Worm (Caenorhabditis elegans) whole organism, mixed stage, embryonic: ENCODE measurements around the gene unc-45.

Experiments
- ces-1 ChIP-seq: fragments of 150-350 bp; optimal IDR thresholded peaks from 2 replicates; lab custom pipeline; 2014; ENCODE audit warnings: missing biosample characterization, missing genetic modification reagents, missing genetic modification characterization
- elt-3 ChIP-seq: fragments of 150-350 bp; optimal IDR thresholded peaks from 2 replicates; lab custom pipeline; 2014; ENCODE audit warnings: missing biosample characterization, missing genetic modification characterization
- lin-32 ChIP-seq: fragments of 200-800 bp; sonication (Bioruptor generic); optimal IDR thresholded peaks from 2 replicates; lab custom pipeline; 2018; ENCODE audit warnings: mild to moderate bottlenecking, missing genetic modification characterization, missing compliant biosample characterization
- mep-1 ChIP-seq: fragments of 150-350 bp; optimal IDR thresholded peaks from 2 replicates; lab custom pipeline; 2017; ENCODE audit warnings: missing biosample characterization, missing genetic modification reagents, missing genetic modification characterization, inconsistent platforms
- nhr-12 ChIP-seq: fragments of 150-350 bp; optimal IDR thresholded peaks from 2 replicates; lab custom pipeline; 2014; ENCODE audit warnings: missing biosample characterization, missing genetic modification characterization
- pha-4 ChIP-seq: fragments of 150-350 bp; optimal IDR thresholded peaks from 2 replicates; lab custom pipeline; 2018; ENCODE audit warnings: missing biosample characterization, missing genetic modification reagents, missing genetic modification characterization
- sptf-1 ChIP-seq: sonication (generic microtip); optimal IDR thresholded peaks from 2 replicates; lab custom pipeline; 2017; ENCODE audit warnings: mild to moderate bottlenecking, missing genetic modification characterization, moderate library complexity, missing compliant biosample characterization
- ztf-11 ChIP-seq: fragments of 150-350 bp; optimal IDR thresholded peaks from 2 replicates; lab custom pipeline; 2014; ENCODE audit warnings: missing biosample characterization, missing genetic modification characterization

DNA sequence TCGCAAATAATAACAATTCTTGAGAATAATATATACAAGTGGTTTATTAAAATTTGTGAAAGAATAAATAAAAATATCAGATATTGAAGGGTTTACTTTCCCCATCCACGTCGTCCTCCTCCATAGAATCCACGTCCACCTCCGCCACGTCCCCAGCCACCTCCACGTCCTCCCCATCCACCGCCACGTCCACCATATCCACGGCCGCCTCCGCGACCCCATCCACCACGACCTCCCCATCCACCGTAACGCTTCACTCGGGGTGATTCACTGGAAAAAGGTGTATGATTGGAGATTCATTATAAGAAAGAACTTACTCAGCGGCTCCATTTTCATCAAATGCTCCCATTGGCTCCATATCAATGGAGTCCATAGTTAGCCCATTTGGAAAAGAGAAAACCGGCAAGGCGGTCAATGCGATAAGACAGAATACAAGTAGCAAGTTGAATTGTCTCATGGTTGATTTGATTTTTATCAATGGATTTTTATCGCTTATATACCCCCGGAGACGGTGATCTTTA is 5.2 kb upstream of the unc-45 start, which contains the start of gene nlp-32:
- TF ChIP-seq ces-1: no peak
- TF ChIP-seq pha-4: no peak
- TF ChIP-seq mep-1: no peak
- TF ChIP-seq nhr-12 (tag; lab: Kevin White, UChicago): no peak
- TF ChIP-seq ztf-11 (tag; lab: Kevin White, UChicago): no peak
- TF ChIP-seq lin-32 (GFP tag; lab: Kevin White, UChicago): no peak
- TF ChIP-seq sptf-1 (tag; lab: Kevin White, UChicago): no peak
- TF ChIP-seq elt-3 (tag; lab: Kevin White, UChicago): no peak
